Worm (Caenorhabditis elegans) whole organism, midembryonic: ENCODE measurements around the gene ins-14.

ENCODE experiments used
- cog-1 ChIP-seq: sonication (generic microtip); optimal IDR thresholded peaks from 2 replicates; lab custom pipeline; 2016; ENCODE audit warnings: missing genetic modification characterization, missing compliant biosample characterization
- klf-2 ChIP-seq: fragments of 200-800 bp; sonication (Bioruptor generic); conservative IDR thresholded peaks from 2 replicates; pipeline ENCODE4 v1.3.6; 2022; ENCODE audit warnings: missing genetic modification reagents, missing genetic modification characterization, missing compliant biosample characterization
- med-1 ChIP-seq: sonication (generic microtip); optimal IDR thresholded peaks from 2 replicates; lab custom pipeline; 2017; ENCODE audit warnings: missing genetic modification characterization, mild to moderate bottlenecking, missing compliant biosample characterization, antibody characterized with exemption, missing genetic modification reagents; ENCODE audit not compliant: insufficient read depth
- ref-1 ChIP-seq: fragments of 200-800 bp; sonication (Bioruptor generic); conservative IDR thresholded peaks from 2 replicates; pipeline ENCODE4 v1.3.6; 2022; ENCODE audit warnings: missing genetic modification reagents, missing genetic modification characterization, missing compliant biosample characterization
- ztf-29 ChIP-seq: fragments of 200-800 bp; sonication (Bioruptor generic); IDR thresholded peaks from 2 replicates; pipeline ENCODE4 v1.3.6; 2022; ENCODE audit warnings: missing genetic modification reagents, missing genetic modification characterization, missing compliant biosample characterization

DNA sequence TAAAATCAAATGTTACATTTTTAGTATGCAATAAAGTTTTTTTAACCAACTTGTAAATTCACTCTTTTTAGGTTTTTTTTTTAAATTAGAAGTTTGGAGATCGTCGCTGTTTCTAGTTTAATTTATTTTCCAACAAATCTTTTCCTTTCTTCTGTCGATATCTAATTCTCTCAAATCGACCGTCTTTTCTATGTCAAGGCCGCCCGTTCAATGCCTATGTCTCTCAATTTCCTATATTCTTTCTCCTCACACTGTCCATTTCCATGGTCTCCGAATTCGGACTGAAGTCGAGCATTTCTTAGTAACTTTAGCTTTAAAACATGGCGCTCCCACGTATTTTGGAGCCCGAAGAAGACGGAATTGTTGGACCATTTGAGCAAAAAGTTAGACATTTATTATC lies 29.0 kb downstream of the ins-14 start, which contains the start of the genes T14B4.5 and T14B4.20:
- TF ChIP-seq ref-1 (no peak), cog-1 (tag; lab: Kevin White, UChicago) (no peak), ztf-29 (GFP tag; lab: Robert Waterston, UW) (no peak), med-1 (GFP tag; lab: Kevin White, UChicago) (no peak), klf-2 (no peak)
